Fruit fly (Drosophila melanogaster) whole organism, embryonic: ENCODE data around the gene Rpp14a.
A peak's percentile ranks its signal among the peaks of the same experiment; 100 is the strongest.

Experiments
- ATbp ChIP-seq: fragments of 200-800 bp; sonication (Bioruptor generic); optimal IDR thresholded peaks from 2 replicates; lab custom pipeline; 2017; ENCODE audit warnings: missing biosample characterization, mild to moderate bottlenecking, missing genetic modification characterization, missing genetic modification reagents
- Ada2b ChIP-seq: fragments of 200-800 bp; sonication (Bioruptor generic); IDR thresholded peaks from 2 replicates; pipeline ENCODE4 v1.3.6; 2022; ENCODE audit warnings: missing biosample characterization, missing genetic modification characterization
- Adf1 ChIP-seq: fragments of 200-800 bp; sonication (Bioruptor generic); IDR thresholded peaks from 2 replicates; pipeline ENCODE4 v1.3.6; 2022; ENCODE audit warnings: missing biosample characterization, missing genetic modification characterization
- Bgb ChIP-seq: fragments of 200-800 bp; sonication (Bioruptor generic); IDR thresholded peaks from 2 replicates; pipeline ENCODE4 v1.3.6; 2022; ENCODE audit warnings: missing biosample characterization, missing genetic modification characterization; ENCODE audit not compliant: partially characterized antibody
- BtbVII ChIP-seq: fragments of 200-800 bp; sonication (Bioruptor generic); optimal IDR thresholded peaks from 3 replicates; lab custom pipeline; 2017; ENCODE audit warnings: missing biosample characterization, mild to moderate bottlenecking, missing genetic modification characterization
- CG10274 ChIP-seq: fragments of 200-800 bp; sonication (Bioruptor generic); optimal IDR thresholded peaks from 3 replicates; lab custom pipeline; 2017; ENCODE audit warnings: missing biosample characterization, mild to moderate bottlenecking, missing genetic modification characterization
- CG10321 ChIP-seq: fragments of 200-800 bp; sonication (Bioruptor generic); IDR thresholded peaks from 2 replicates; pipeline ENCODE4 v1.3.6; 2022; ENCODE audit warnings: missing biosample characterization, missing genetic modification characterization
- CG10543 ChIP-seq: fragments of 200-800 bp; sonication (Bioruptor generic); optimal IDR thresholded peaks from 3 replicates; lab custom pipeline; 2017; ENCODE audit warnings: missing biosample characterization, mild to moderate bottlenecking, missing genetic modification characterization, moderate library complexity
- CG17328 ChIP-seq: fragments of 200-800 bp; sonication (Bioruptor generic); IDR thresholded peaks from 2 replicates; pipeline ENCODE4 v1.3.6; 2022; ENCODE audit warnings: missing biosample characterization, missing genetic modification characterization
- CG17385 ChIP-seq: fragments of 200-800 bp; sonication (Bioruptor generic); optimal IDR thresholded peaks from 3 replicates; lab custom pipeline; 2018; ENCODE audit warnings: missing biosample characterization, mild to moderate bottlenecking, missing genetic modification characterization
- CG18599 ChIP-seq: fragments of 200-800 bp; sonication (Bioruptor generic); optimal IDR thresholded peaks from 3 replicates; lab custom pipeline; 2017; ENCODE audit warnings: missing biosample characterization, missing genetic modification characterization, mild to moderate bottlenecking, moderate library complexity, missing genetic modification reagents
- CG32532 ChIP-seq: fragments of 200-800 bp; sonication (Bioruptor generic); IDR thresholded peaks from 2 replicates; pipeline ENCODE4 v1.3.6; 2022; ENCODE audit warnings: missing biosample characterization, missing genetic modification characterization
- CG4730 ChIP-seq: fragments of 200-800 bp; sonication (Bioruptor generic); IDR thresholded peaks from 2 replicates; pipeline ENCODE4 v1.3.6; 2022; ENCODE audit warnings: missing biosample characterization, missing genetic modification characterization
- CG5953 ChIP-seq: fragments of 200-800 bp; sonication (Bioruptor generic); IDR thresholded peaks from 2 replicates; pipeline ENCODE4 v1.3.6; 2022; ENCODE audit warnings: missing biosample characterization, missing genetic modification characterization
- CG6254 ChIP-seq: fragments of 200-800 bp; sonication (Bioruptor generic); optimal IDR thresholded peaks from 3 replicates; lab custom pipeline; 2017; ENCODE audit warnings: mild to moderate bottlenecking, missing biosample characterization, missing genetic modification reagents, missing genetic modification characterization
- CG6854 ChIP-seq: fragments of 200-800 bp; sonication (Bioruptor generic); optimal IDR thresholded peaks from 3 replicates; lab custom pipeline; 2017; ENCODE audit warnings: missing biosample characterization, mild to moderate bottlenecking, missing genetic modification characterization
- CG8290 ChIP-seq, 3 experiments: fragments of 200-800 bp; sonication (Bioruptor generic); optimal IDR thresholded peaks; 2 replicates each; lab custom pipeline; 2016 to 2019; ENCODE audit warnings: missing biosample characterization in 3 of 3, missing genetic modification characterization in 3 of 3, mild to moderate bottlenecking in 2 of 3, moderate library complexity in 1 of 3
- Chrac-16 ChIP-seq: fragments of 200-800 bp; sonication (Bioruptor generic); optimal IDR thresholded peaks from 3 replicates; lab custom pipeline; 2016; ENCODE audit warnings: missing biosample characterization, missing genetic modification characterization
- CkIIα-i1 ChIP-seq: fragments of 200-800 bp; sonication (Bioruptor generic); IDR thresholded peaks from 2 replicates; pipeline ENCODE4 v1.3.6; 2022; ENCODE audit warnings: missing biosample characterization, missing genetic modification characterization
- GATAe ChIP-seq: fragments of 200-800 bp; sonication (Bioruptor generic); conservative IDR thresholded peaks from 2 replicates; pipeline ENCODE4 v1.3.6; 2022; ENCODE audit warnings: missing biosample characterization, missing genetic modification characterization
- Hey ChIP-seq: fragments of 200-800 bp; sonication (Bioruptor generic); optimal IDR thresholded peaks from 3 replicates; lab custom pipeline; 2018; ENCODE audit warnings: missing biosample characterization, mild to moderate bottlenecking, missing genetic modification characterization
- HmgZ ChIP-seq: fragments of 200-800 bp; sonication (Bioruptor generic); optimal IDR thresholded peaks from 2 replicates; lab custom pipeline; 2018; ENCODE audit warnings: missing biosample characterization, mild to moderate bottlenecking, missing genetic modification characterization
- Lim3 ChIP-seq: fragments of 200-800 bp; sonication (Bioruptor generic); IDR thresholded peaks from 2 replicates; pipeline ENCODE4 v1.3.6; 2022; ENCODE audit warnings: missing biosample characterization, missing genetic modification characterization
- Med ChIP-seq: fragments of 200-800 bp; sonication (Bioruptor generic); peaks from one replicate; lab custom pipeline; 2016; ENCODE audit warnings: missing biosample characterization, missing genetic modification characterization, mild to moderate bottlenecking, inconsistent platforms, moderate library complexity
- Meics ChIP-seq: fragments of 200-800 bp; sonication (Bioruptor generic); optimal IDR thresholded peaks from 2 replicates; lab custom pipeline; 2017; ENCODE audit warnings: missing biosample characterization, mild to moderate bottlenecking, missing genetic modification characterization
- NC2β ChIP-seq: fragments of 200-800 bp; sonication (Bioruptor generic); optimal IDR thresholded peaks from 2 replicates; lab custom pipeline; 2016; ENCODE audit warnings: missing biosample characterization, missing genetic modification characterization
- Pdp1 ChIP-seq, 2 experiments: fragments of 200-800 bp; sonication (Bioruptor generic); optimal IDR thresholded peaks; 3 replicates each; lab custom pipeline; 2016; ENCODE audit warnings: missing biosample characterization in 2 of 2, missing genetic modification characterization in 2 of 2, mild to moderate bottlenecking in 1 of 2, moderate library complexity in 1 of 2
- Rfx ChIP-seq: fragments of 200-800 bp; sonication (Bioruptor generic); IDR thresholded peaks from 2 replicates; pipeline ENCODE4 v1.3.6; 2022; ENCODE audit warnings: missing biosample characterization, missing genetic modification characterization
- Scr ChIP-seq: fragments of 200-800 bp; sonication (Bioruptor generic); IDR thresholded peaks from 2 replicates; pipeline ENCODE4 v1.3.6; 2022; ENCODE audit warnings: missing biosample characterization, missing genetic modification characterization; ENCODE audit not compliant: partially characterized antibody
- Trl ChIP-seq, 3 experiments: fragments of >200 bp in 2 of 3; fragments of 200-800 bp in 1 of 3; sonication (Bioruptor generic) in 1 of 3; optimal IDR thresholded peaks; 2 replicates in 1 of 3; 3 replicates in 2 of 3; lab custom pipeline; 2016 to 2017; ENCODE audit warnings: missing biosample characterization in 1 of 3, missing genetic modification characterization in 1 of 3
- Vsx1 ChIP-seq: fragments of 200-800 bp; sonication (Bioruptor generic); optimal IDR thresholded peaks from 2 replicates; lab custom pipeline; 2017; ENCODE audit warnings: missing biosample characterization, mild to moderate bottlenecking, missing genetic modification characterization, missing genetic modification reagents
- cad ChIP-seq: fragments of >200 bp; optimal IDR thresholded peaks from 2 replicates; lab custom pipeline; 2017; ENCODE audit warnings: missing biosample characterization, missing genetic modification characterization
- caup ChIP-seq: fragments of 200-800 bp; sonication (Bioruptor generic); optimal IDR thresholded peaks from 3 replicates; lab custom pipeline; 2017; ENCODE audit warnings: missing biosample characterization, mild to moderate bottlenecking, missing genetic modification characterization, moderate library complexity; ENCODE audit not compliant: severe bottlenecking
- dati ChIP-seq: fragments of 200-800 bp; sonication (Bioruptor generic); IDR thresholded peaks from 2 replicates; pipeline ENCODE4 v1.3.6; 2022; ENCODE audit warnings: missing biosample characterization, missing genetic modification characterization
- exex ChIP-seq: fragments of 200-800 bp; sonication (Bioruptor generic); optimal IDR thresholded peaks from 4 replicates; lab custom pipeline; 2018; ENCODE audit warnings: missing biosample characterization, mild to moderate bottlenecking, missing genetic modification characterization, moderate library complexity
- grn ChIP-seq: fragments of 200-800 bp; sonication (Bioruptor generic); optimal IDR thresholded peaks from 3 replicates; lab custom pipeline; 2017; ENCODE audit warnings: missing biosample characterization, missing genetic modification characterization
- gro ChIP-seq: fragments of 200-800 bp; sonication (Bioruptor generic); optimal IDR thresholded peaks from 2 replicates; lab custom pipeline; 2016; ENCODE audit warnings: missing biosample characterization, missing genetic modification characterization
- ham ChIP-seq: fragments of 200-800 bp; sonication (Bioruptor generic); IDR thresholded peaks from 2 replicates; pipeline ENCODE4 v1.3.6; 2022; ENCODE audit warnings: missing biosample characterization, missing genetic modification characterization
- her ChIP-seq: fragments of 200-800 bp; sonication (Bioruptor generic); optimal IDR thresholded peaks from 2 replicates; lab custom pipeline; 2016; ENCODE audit warnings: missing biosample characterization, missing genetic modification characterization
- ind ChIP-seq: fragments of 200-800 bp; sonication (Bioruptor generic); optimal IDR thresholded peaks from 3 replicates; lab custom pipeline; 2016; ENCODE audit warnings: missing biosample characterization, missing genetic modification characterization
- klu ChIP-seq: fragments of 200-800 bp; sonication (Bioruptor generic); IDR thresholded peaks from 2 replicates; pipeline ENCODE4 v1.3.6; 2022; ENCODE audit warnings: missing biosample characterization, missing genetic modification characterization
- lab ChIP-seq: fragments of 200-800 bp; sonication (Bioruptor generic); optimal IDR thresholded peaks from 3 replicates; lab custom pipeline; 2017; ENCODE audit warnings: missing biosample characterization, missing genetic modification characterization, mild to moderate bottlenecking, moderate library complexity, missing genetic modification reagents
- lola ChIP-seq, 3 experiments: fragments of >200 bp in 2 of 3; fragments of 200-800 bp in 1 of 3; sonication (Bioruptor generic) in 1 of 3; optimal IDR thresholded peaks; 2 replicates each; lab custom pipeline; 2017 to 2019; ENCODE audit warnings: missing biosample characterization in 3 of 3, missing genetic modification characterization in 3 of 3, mild to moderate bottlenecking in 1 of 3, moderate library complexity in 1 of 3
- mirr ChIP-seq: fragments of 200-800 bp; sonication (Bioruptor generic); optimal IDR thresholded peaks from 3 replicates; lab custom pipeline; 2018; ENCODE audit warnings: missing biosample characterization, mild to moderate bottlenecking, missing genetic modification characterization
- run ChIP-seq: fragments of 200-800 bp; sonication (Bioruptor generic); optimal IDR thresholded peaks from 3 replicates; lab custom pipeline; 2018; ENCODE audit warnings: missing biosample characterization, mild to moderate bottlenecking, missing genetic modification characterization
- sima ChIP-seq: fragments of 200-800 bp; sonication (Bioruptor generic); optimal IDR thresholded peaks from 2 replicates; lab custom pipeline; 2016; ENCODE audit warnings: missing biosample characterization, missing genetic modification characterization
- sna ChIP-seq: fragments of 200-800 bp; sonication (Bioruptor generic); IDR thresholded peaks from 2 replicates; pipeline ENCODE4 v1.3.6; 2022; ENCODE audit warnings: missing biosample characterization, missing genetic modification characterization; ENCODE audit not compliant: partially characterized antibody
- so ChIP-seq: fragments of 200-800 bp; sonication (Bioruptor generic); IDR thresholded peaks from 3 replicates; pipeline ENCODE4 v1.3.6; 2022; ENCODE audit warnings: missing biosample characterization, missing genetic modification characterization
- sug ChIP-seq: fragments of 200-800 bp; optimal IDR thresholded peaks from 2 replicates; lab custom pipeline; 2019; ENCODE audit warnings: missing biosample characterization, mild to moderate bottlenecking, missing genetic modification characterization, moderate library complexity

Gene Rpp14a

DNA sequence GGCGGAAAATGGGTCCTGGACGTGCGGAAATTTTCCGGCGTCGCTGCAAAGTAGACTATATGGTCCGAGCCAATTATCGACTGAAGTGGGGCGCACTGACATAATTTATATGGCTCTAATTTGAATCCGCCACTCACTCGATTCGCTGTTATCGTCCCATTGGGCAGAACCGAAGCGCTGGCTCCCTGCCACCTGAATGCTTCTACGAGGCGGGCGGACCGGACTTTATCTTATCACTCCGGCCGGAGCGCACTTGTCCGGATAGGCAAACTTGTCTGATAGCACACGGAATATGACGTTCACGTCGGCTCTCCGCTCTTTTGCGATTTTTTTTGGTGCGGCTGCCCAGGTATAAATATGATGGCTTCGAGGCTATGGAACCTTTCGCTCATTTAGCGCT, 5.9 kb downstream of the Rpp14a start:
- TF ChIP-seq so (GFP tag; lab: Robert Waterston, UW) = no peak
- no peak for TF ChIP-seq dati (GFP tag; lab: Robert Waterston, UW)
- TF ChIP-seq Adf1 = peak; percentile 17; the same call in 1 of the 2 replicates
- TF ChIP-seq mirr = peak; percentile 79
- TF ChIP-seq Pdp1 (GFP tag; optimal IDR thresholded peaks at IDR 0.05; lab: Kevin White, UChicago) = peak in 1 of 2 experiments; percentile 18
- no peak for TF ChIP-seq klu (GFP tag; lab: Robert Waterston, UW)
- TF ChIP-seq cad (GFP tag; lab: Kevin White, UChicago) = peak; percentile 18
- TF ChIP-seq ATbp = no peak
- peak; percentile 23; the same call in 1 of the 2 replicates for TF ChIP-seq CG32532 (GFP tag; lab: Robert Waterston, UW)
- TF ChIP-seq HmgZ (tag; lab: Kevin White, UChicago) = peak; percentile 24
- no peak for TF ChIP-seq ind (GFP tag; lab: Kevin White, UChicago)
- TF ChIP-seq sug (tag; lab: Kevin White, UChicago) = peak; percentile 77
- TF ChIP-seq sima (GFP tag; lab: Kevin White, UChicago) = no peak
- TF ChIP-seq GATAe (GFP tag; lab: Robert Waterston, UW) = peak; percentile 94
- peak; percentile 1 for TF ChIP-seq caup (GFP tag; lab: Kevin White, UChicago)
- peak; percentile 10; the same call in 1 of the 2 replicates for TF ChIP-seq CG5953 (GFP tag; lab: Robert Waterston, UW)
- peak; percentile 11; the same call in 1 of the 2 replicates for TF ChIP-seq Rfx (GFP tag; lab: Robert Waterston, UW)
- no peak for TF ChIP-seq gro (GFP tag; lab: Kevin White, UChicago)
- TF ChIP-seq ham (GFP tag; lab: Robert Waterston, UW) = peak; percentile 58; the same call in 1 of the 2 replicates
- no peak for TF ChIP-seq CG6254
- no peak for TF ChIP-seq CG8290 (GFP tag; optimal IDR thresholded peaks at IDR 0.05; lab: Kevin White, UChicago)
- peak in 1 of 2 experiments; percentile 22 for TF ChIP-seq CG8290 (tag; optimal IDR thresholded peaks at IDR 0.05; lab: Kevin White, UChicago)
- TF ChIP-seq CG10274 (GFP tag; lab: Kevin White, UChicago) = peak; percentile 98
- peak; percentile 18 for TF ChIP-seq BtbVII (GFP tag; lab: Kevin White, UChicago)
- no peak for TF ChIP-seq her
- peak; percentile 86 for TF ChIP-seq Vsx1 (GFP tag; lab: Kevin White, UChicago)
- TF ChIP-seq Lim3 (GFP tag; lab: Robert Waterston, UW) = no peak
- no peak for TF ChIP-seq run
- TF ChIP-seq CG6854 (GFP tag; lab: Kevin White, UChicago) = peak; percentile 12
- TF ChIP-seq CG4730 (GFP tag; lab: Robert Waterston, UW) = no peak
- 0 out of 2 replicates have a peak, but pooled peaks have one; percentile 11 for TF ChIP-seq Ada2b
- TF ChIP-seq Meics (GFP tag; lab: Kevin White, UChicago) = no peak
- no peak for TF ChIP-seq Scr
- peak; percentile 43 for TF ChIP-seq CG18599 (GFP tag; lab: Kevin White, UChicago)
- TF ChIP-seq CG10321 (GFP tag; lab: Robert Waterston, UW) = peak; percentile 20; the same call in 1 of the 2 replicates
- no peak for TF ChIP-seq lola (GFP tag; optimal IDR thresholded peaks at IDR 0.05; lab: Kevin White, UChicago)
- no peak for TF ChIP-seq CG17385
- TF ChIP-seq CG10543 (GFP tag; lab: Kevin White, UChicago) = peak; percentile 90
- peak; percentile 49 for TF ChIP-seq lab
- 0 out of 2 replicates have a peak, but pooled peaks have one; percentile 25 for TF ChIP-seq Bgb (GFP tag; lab: Robert Waterston, UW)
- TF ChIP-seq Med (GFP tag; lab: Kevin White, UChicago) = peak; percentile 30
- no peak for TF ChIP-seq Chrac-16
- TF ChIP-seq CkIIα-i1 (GFP tag; lab: Robert Waterston, UW) = no peak
- TF ChIP-seq sna (GFP tag; lab: Robert Waterston, UW) = no peak
- TF ChIP-seq NC2β (GFP tag; lab: Kevin White, UChicago) = no peak
- TF ChIP-seq grn (GFP tag; lab: Kevin White, UChicago) = peak; percentile 31
- peak; percentile 95 for TF ChIP-seq exex
- TF ChIP-seq Hey (tag; lab: Kevin White, UChicago) = peak; percentile 28
- peak in 1 of 2 experiments; percentile 24 for TF ChIP-seq Trl (optimal IDR thresholded peaks at IDR 0.05; lab: Kevin White, UChicago)
- no peak for TF ChIP-seq Trl (GFP tag; optimal IDR thresholded peaks at IDR 0.05; lab: Kevin White, UChicago)
- 0 out of 2 replicates have a peak, but pooled peaks have one; percentile 22 for TF ChIP-seq CG17328 (GFP tag; lab: Robert Waterston, UW)
